Worm (Caenorhabditis elegans) whole organism, L4/young adult: ENCODE results near the gene K09E9.3.

Experiments
- W03F9.2 ChIP-seq: fragments of 150-350 bp; optimal IDR thresholded peaks from 2 replicates; lab custom pipeline; 2014; ENCODE audit warnings: missing biosample characterization, missing genetic modification characterization
- dao-5 ChIP-seq: sonication (generic microtip); optimal IDR thresholded peaks from 2 replicates; lab custom pipeline; 2016; ENCODE audit warnings: missing genotype, missing genetic modification characterization, moderate library complexity, missing compliant biosample characterization
- him-1 ChIP-seq: sonication (generic microtip); optimal IDR thresholded peaks from 2 replicates; lab custom pipeline; 2016; ENCODE audit warnings: missing genotype, missing genetic modification reagents, missing genetic modification characterization, missing compliant biosample characterization

Gene K09E9.3

DNA sequence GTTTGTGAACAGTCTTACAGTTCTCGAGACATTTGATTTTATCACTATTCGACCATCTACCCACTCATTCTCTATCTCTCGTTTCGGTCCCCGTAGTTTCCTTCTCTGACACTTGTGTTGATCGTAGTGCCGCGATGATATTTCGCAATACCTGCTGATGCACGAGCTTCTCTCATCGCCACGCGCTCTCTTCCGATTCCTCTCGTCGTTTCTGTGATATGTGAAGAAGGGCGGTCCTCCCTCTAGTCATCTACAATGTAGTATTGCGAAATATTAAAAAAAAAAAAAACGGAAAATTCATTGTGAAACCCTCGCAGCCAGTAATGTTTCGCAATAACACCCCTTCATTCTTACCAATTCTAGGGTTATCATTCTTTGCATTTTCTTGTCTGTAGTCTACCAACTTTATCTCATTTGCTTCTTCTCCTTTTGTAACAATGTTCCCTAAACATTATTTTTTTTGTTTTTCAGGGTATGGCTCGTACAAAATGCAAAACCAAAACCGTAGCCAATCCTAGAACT, 6.0 kb downstream of the K09E9.3 start, which contains the start of gene nipi-3:
nipi-3 (plus strand) TSS at position 472 of the 522 bp plus-strand sequence.
- TF ChIP-seq W03F9.2 (tag; lab: Kevin White, UChicago), result peak; percentile 86
- no peak for TF ChIP-seq dao-5 (tag; lab: Kevin White, UChicago)
- peak; percentile 82 for TF ChIP-seq him-1

DNA sequence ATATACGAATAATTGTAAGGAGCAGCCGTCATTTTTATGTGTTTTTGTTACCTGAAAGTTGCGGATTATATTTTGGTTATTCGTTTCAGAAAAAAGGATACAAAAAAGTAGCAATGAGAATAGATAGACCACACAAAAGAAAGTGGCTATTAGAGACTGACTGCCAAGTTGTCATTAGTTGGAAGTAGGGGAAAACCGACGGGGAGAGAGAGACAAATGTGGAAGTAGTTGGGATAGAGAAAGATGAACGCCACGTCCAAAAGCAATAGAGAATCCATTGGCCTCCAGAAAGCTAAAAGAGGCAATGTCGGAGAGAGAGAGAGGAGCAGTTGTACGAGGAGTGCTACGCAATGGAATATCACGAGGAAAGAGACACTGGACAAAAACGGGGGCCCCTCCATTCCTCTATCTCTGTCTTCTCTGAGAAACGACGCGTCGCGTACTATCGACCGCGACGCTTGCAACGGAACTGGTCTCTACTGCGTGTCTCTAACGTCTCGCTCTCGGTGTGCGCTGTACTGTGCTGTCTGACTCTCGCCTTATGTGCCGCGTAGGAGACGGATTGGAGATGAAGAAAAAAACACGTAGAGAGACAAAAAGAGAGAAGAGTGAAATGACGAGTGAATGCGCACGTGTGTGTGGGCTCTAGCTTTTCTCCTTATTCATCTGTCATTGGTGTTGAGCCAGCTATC, 6.9 kb downstream of the K09E9.3 start, which contains the start of gene rab-14:
rab-14 (minus strand) TSS at position 51 of the 692 bp plus-strand sequence.
- TF ChIP-seq him-1 (peak; percentile 54), dao-5 (tag; lab: Kevin White, UChicago) (peak; percentile 50), W03F9.2 (tag; lab: Kevin White, UChicago) (no peak)

DNA sequence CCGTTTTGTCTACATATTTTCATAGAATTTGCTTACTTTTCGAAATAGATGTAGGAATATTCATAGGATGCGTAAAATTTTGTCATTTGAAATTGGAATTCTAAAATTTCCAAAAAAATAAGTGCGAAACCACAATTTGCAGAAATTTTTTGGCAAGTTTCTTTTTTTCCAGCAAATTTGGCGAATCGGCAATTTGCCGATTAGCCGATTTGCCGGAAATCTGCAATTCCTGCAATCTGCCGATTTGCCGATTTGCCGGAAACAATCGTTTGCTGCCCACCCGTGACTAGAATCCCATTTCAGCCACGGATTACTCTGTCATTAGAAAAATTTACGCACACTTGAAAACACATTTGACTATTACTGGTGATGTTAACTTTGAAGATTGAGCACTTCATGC, 9.4 kb downstream of the K09E9.3 start:
- no peak for TF ChIP-seq dao-5 (tag; lab: Kevin White, UChicago)
- no peak for TF ChIP-seq him-1
- TF ChIP-seq W03F9.2 (tag; lab: Kevin White, UChicago), result no peak

DNA sequence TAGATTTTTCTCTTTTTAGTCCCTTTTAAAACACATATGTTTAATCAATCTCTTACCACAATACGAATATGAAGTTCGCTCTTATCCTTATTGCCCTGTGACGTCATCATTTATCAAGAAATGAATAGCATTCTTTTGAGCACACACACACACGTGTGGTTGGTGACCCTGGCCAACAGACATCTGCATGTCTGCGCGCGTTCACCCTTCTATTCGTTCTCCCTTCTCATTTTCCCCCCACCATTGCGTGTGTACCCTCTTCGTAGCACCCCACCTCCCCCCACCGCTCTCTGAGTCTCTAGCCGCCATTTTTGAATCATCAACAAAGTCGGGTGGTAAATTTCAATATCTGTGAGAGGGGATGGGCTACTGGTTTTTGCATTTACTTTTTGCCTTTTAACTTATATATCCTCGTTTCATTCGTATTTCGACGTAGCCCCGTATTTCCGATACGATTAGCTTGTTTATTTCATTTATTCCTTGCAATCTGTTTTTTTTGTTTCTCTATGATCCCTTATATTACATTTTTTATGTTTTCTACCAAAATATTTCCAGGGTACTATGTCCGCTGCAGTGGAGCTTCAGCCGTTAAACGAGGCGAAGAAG, 13.0 kb downstream of the K09E9.3 start, which contains the start of gene ent-2:
ent-2 (plus strand) TSS at position 556 of the 606 bp plus-strand sequence.
- peak; percentile 68 for TF ChIP-seq him-1
- TF ChIP-seq dao-5 (tag; lab: Kevin White, UChicago), result no peak

DNA sequence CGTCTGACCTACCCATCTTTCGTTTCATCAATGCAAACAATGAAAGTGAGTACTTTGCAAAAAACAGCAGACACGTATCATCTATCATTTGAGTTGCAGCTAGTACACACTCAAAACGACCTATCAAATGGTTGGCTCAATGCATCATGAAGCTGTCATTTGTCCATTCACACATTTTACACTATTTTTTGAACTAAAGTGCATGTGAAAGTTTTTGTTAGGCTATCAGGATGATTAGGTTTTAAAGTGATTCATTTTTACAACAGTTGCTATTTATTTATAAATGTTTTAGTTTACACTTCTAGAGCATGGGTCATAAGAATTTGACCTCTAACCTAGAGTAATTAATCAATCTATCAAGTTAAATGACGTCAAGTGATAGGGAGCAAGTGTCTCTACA, 13.7 kb downstream of the K09E9.3 start:
- TF ChIP-seq him-1 (no peak), dao-5 (tag; lab: Kevin White, UChicago) (no peak), W03F9.2 (tag; lab: Kevin White, UChicago) (no peak)

DNA sequence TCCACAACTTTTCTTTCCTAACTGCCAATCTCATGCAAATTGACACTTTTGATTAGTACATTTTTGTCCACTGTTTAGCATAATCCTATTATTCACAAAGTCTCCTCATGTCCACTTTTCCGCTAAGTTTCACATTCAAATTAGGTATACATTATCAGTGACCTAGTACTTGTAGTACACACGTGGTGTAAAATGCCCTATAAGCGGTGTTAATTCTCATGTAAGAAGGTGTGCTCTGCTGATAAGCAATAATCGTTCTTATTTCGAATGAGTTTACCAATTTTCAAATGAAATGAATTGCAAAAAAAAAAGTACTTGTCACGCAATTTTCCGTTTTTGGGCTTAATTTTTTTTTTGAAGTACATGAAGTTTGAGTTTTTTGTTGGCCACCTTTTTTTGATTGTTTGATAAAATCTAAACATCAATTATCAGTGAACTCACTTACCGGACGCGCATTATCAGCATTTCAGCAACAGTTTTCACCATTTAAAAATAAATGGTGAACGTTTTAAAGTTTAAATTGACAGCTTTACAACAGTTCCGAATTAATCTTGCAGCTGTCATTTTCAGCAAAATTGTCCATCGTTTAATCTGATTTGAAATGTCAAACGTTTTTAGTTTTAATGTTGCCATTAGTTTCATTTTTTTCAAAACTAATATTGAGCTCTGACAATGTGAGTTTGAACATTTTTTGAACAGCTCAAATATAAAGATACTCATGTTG, 14.8 kb downstream of the K09E9.3 start:
- no peak for TF ChIP-seq W03F9.2 (tag; lab: Kevin White, UChicago)
- TF ChIP-seq dao-5 (tag; lab: Kevin White, UChicago), result no peak
- no peak for TF ChIP-seq him-1

DNA sequence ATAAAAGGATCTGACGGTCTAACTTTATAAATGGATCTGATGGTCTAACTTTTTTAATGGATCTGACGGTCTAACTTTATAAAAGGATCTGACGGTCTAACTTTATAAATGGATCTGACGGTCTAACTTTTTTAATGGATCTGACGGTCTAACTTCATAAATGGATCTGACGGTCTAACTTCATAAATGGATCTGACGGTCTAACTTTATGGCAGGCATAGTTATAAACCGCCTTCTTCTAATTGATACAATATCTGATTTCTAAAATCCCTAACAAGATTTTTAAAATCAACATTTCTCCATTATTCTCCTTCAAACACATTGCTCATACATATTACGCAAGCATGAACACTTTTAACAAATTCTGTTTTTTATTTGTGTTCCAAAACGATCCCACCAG, 16.5 kb downstream of the K09E9.3 start, which contains the start of gene K09A9.8:
K09A9.8 (minus strand) TSS at position 101 of the 400 bp plus-strand sequence.
- TF ChIP-seq dao-5 (tag; lab: Kevin White, UChicago), result no peak
- no peak for TF ChIP-seq him-1
- TF ChIP-seq W03F9.2 (tag; lab: Kevin White, UChicago), result no peak

DNA sequence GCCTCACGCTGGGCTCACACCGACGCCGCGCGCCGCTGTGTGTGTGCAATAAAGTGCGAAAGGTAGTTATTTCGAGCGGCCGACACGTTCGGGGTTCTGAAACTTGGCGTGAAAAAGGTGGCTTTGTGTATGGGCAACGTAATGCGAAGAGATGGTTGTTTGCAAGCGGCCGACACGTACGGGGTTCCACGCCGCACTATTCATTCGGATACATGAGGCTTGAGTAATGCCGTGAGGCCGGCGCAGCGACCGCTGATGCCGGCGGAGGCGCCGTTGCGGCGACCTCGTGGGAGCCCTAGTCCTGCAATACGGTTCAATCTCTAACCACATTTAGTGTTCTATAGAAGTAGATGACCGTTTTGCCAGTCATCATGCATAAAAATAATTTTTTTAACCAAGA, 19.6 kb downstream of the K09E9.3 start:
- no peak for TF ChIP-seq him-1

DNA sequence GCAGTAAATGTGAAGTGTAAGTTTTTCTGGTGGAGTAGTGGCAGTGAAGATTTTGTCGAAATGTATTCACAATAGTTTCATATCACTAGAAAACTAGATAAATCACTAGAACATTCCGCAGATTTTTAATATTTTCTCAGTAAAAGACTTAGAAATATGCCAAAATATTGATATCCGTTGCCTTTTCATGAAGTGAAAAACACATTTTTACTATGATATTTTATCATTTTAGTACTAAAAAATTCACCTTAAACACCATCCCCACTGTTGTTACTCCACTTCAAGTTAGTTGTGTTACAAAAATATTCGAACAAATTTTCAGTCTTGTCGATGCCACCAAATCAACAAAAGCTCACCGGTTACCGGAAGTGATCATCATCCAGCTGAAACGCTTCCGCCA, 20.2 kb downstream of the K09E9.3 start:
- TF ChIP-seq dao-5 (tag; lab: Kevin White, UChicago), result no peak
- no peak for TF ChIP-seq him-1
- TF ChIP-seq W03F9.2 (tag; lab: Kevin White, UChicago), result no peak

DNA sequence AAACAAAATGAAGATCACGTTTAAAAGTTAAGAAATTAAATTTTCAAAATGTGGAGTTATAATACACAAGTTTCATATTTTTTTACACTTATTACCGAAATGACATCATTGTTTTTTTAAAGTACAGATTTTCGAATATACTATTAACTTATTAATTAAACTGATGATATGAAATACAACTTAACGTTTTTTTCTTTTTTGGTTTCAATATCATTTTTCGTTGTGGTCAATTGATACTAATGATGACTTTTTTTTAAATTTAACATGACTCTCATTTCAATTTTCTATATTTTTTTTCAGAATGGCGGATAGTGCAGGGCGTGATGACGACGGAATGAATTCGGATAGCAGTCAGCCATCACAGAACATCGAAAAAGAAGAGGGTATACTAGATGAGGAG, 22.5 kb downstream of the K09E9.3 start, which contains the start of gene usp-33:
usp-33 (plus strand) TSS at position 301 of the 400 bp plus-strand sequence.
- TF ChIP-seq him-1, result no peak
- TF ChIP-seq W03F9.2 (tag; lab: Kevin White, UChicago), result no peak
- TF ChIP-seq dao-5 (tag; lab: Kevin White, UChicago), result no peak

DNA sequence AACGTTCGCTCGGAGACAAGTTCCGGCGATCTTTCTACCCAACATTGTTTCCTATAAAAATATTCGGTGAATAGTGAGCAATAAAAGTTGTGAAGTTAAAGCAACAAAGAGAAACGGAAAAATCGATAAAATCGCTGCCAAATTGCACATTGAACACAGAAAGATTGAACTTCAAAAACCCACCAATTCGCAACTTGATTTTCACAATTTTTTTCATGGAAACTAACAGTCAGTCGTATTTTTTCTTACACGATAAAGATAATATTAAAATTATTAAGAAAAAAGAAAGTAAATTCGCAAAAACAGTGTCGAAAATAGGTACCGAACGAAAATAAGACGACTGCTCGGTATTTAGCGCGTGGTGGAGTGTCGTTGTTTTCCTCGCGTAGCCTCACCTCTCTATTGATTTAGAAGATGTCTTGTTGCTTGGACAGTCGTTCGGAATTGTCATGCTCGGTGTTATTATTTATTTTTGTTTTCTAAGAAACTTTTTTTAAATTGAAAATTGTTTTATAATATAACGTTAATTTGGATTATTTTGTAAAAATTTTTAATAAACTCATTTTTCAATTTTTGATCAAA, 23.2 kb downstream of the K09E9.3 start, which contains the start of gene gas-1:
gas-1 (minus strand) TSS at position 51 of the 582 bp plus-strand sequence.
- TF ChIP-seq dao-5 (tag; lab: Kevin White, UChicago) (no peak), W03F9.2 (tag; lab: Kevin White, UChicago) (no peak), him-1 (no peak)

DNA sequence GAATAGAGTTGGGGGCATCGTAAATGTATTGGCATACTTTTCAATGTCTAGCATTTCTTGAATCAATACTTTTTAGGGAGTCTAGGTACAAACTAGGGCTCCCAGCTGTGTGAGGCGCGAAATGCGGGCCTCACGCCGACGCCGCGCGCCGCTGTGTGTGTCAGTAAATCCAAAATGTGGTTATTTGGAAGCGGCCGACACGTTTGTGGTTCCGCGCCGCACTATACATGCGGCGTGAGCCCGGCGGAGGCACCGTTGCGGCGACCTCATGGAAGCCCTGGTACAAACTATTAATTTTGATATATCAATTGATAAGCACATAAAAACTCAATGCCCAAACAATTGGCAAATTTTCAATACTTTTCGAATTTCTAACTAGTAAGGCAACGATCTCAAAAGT, 27.4 kb downstream of the K09E9.3 start:
- TF ChIP-seq W03F9.2 (tag; lab: Kevin White, UChicago) (no peak), him-1 (no peak), dao-5 (tag; lab: Kevin White, UChicago) (no peak)

DNA sequence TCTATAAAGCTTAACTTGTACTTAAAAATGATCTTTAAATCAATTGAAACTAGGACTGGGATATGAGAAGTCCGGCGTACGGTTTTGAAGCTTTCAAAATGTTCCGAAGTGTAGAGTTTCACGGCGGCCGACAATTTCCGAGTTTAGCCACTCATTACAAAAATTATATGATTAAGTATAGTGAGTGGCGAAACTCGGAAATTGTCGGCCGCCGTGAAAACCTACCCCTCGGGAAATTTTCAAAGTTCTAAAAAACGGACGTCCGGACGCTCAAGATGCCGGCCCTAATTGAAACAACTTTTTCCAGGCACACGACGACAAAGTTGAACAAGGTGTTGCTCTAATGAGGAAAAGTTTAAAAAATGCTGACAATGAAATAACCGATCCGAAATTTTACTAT, 28.5 kb downstream of the K09E9.3 start:
- no peak for TF ChIP-seq W03F9.2 (tag; lab: Kevin White, UChicago)
